Fruit fly (Drosophila melanogaster) whole organism, embryonic: ENCODE measurements around the gene CG13676.

Experiments used
- Atf3 ChIP-seq: fragments of 200-800 bp; sonication (Bioruptor generic); optimal IDR thresholded peaks from 3 replicates; lab custom pipeline; 2016; ENCODE audit warnings: missing biosample characterization, missing genetic modification characterization
- CG10209 ChIP-seq: fragments of 200-800 bp; sonication (Bioruptor generic); optimal IDR thresholded peaks from 3 replicates; lab custom pipeline; 2017; ENCODE audit warnings: missing biosample characterization, mild to moderate bottlenecking, missing genetic modification characterization, missing genetic modification reagents
- CG10321 ChIP-seq: fragments of 200-800 bp; sonication (Bioruptor generic); IDR thresholded peaks from 2 replicates; pipeline ENCODE4 v1.3.6; 2022; ENCODE audit warnings: missing biosample characterization, missing genetic modification characterization
- CG12071 ChIP-seq: fragments of 200-800 bp; sonication (Bioruptor generic); optimal IDR thresholded peaks from 3 replicates; lab custom pipeline; 2018; ENCODE audit warnings: missing biosample characterization, mild to moderate bottlenecking, missing genetic modification characterization
- CG13296 ChIP-seq: fragments of 200-800 bp; sonication (Bioruptor generic); optimal IDR thresholded peaks from 3 replicates; lab custom pipeline; 2018; ENCODE audit warnings: missing biosample characterization, mild to moderate bottlenecking, missing genetic modification characterization
- CG13424 ChIP-seq: fragments of 200-800 bp; sonication (Bioruptor generic); optimal IDR thresholded peaks from 2 replicates; lab custom pipeline; 2019; ENCODE audit warnings: missing biosample characterization, mild to moderate bottlenecking, missing genetic modification characterization, moderate library complexity
- CG14441 ChIP-seq: fragments of 200-800 bp; sonication (Bioruptor generic); IDR thresholded peaks from 2 replicates; pipeline ENCODE4 v1.3.6; 2022; ENCODE audit warnings: missing biosample characterization, missing genetic modification characterization
- CG17385 ChIP-seq: fragments of 200-800 bp; sonication (Bioruptor generic); optimal IDR thresholded peaks from 3 replicates; lab custom pipeline; 2018; ENCODE audit warnings: missing biosample characterization, mild to moderate bottlenecking, missing genetic modification characterization
- CG2678 ChIP-seq: fragments of 200-800 bp; sonication (Bioruptor generic); optimal IDR thresholded peaks from 3 replicates; lab custom pipeline; 2019; ENCODE audit warnings: missing biosample characterization, mild to moderate bottlenecking, missing genetic modification characterization, moderate library complexity
- CG31224 ChIP-seq: fragments of 200-800 bp; sonication (Bioruptor generic); IDR thresholded peaks from 2 replicates; pipeline ENCODE4 v1.3.6; 2022; ENCODE audit warnings: missing biosample characterization, missing genetic modification characterization
- CG3163 ChIP-seq: fragments of 200-800 bp; sonication (Bioruptor generic); optimal IDR thresholded peaks from 3 replicates; lab custom pipeline; 2016; ENCODE audit warnings: missing biosample characterization, missing genetic modification characterization
- CG33557 ChIP-seq: fragments of 200-800 bp; sonication (Bioruptor generic); optimal IDR thresholded peaks from 2 replicates; lab custom pipeline; 2019; ENCODE audit warnings: missing biosample characterization, mild to moderate bottlenecking, missing genetic modification characterization, moderate library complexity
- CG34422 ChIP-seq: fragments of 200-800 bp; sonication (Bioruptor generic); IDR thresholded peaks from 3 replicates; pipeline ENCODE4 v1.3.6; 2022; ENCODE audit warnings: missing biosample characterization, missing genetic modification characterization
- CG3995 ChIP-seq: fragments of 200-800 bp; sonication (Bioruptor generic); optimal IDR thresholded peaks from 3 replicates; lab custom pipeline; 2016; ENCODE audit warnings: missing biosample characterization, missing genetic modification characterization
- CG43689 ChIP-seq: fragments of 200-800 bp; sonication (Bioruptor generic); IDR thresholded peaks from 2 replicates; pipeline ENCODE4 v1.3.6; 2022; ENCODE audit warnings: missing biosample characterization, missing genetic modification characterization
- CG5953 ChIP-seq: fragments of 200-800 bp; sonication (Bioruptor generic); IDR thresholded peaks from 2 replicates; pipeline ENCODE4 v1.3.6; 2022; ENCODE audit warnings: missing biosample characterization, missing genetic modification characterization
- CG6654 ChIP-seq: fragments of 200-800 bp; sonication (Bioruptor generic); optimal IDR thresholded peaks from 2 replicates; lab custom pipeline; 2017; ENCODE audit warnings: missing biosample characterization, mild to moderate bottlenecking, missing genetic modification characterization
- CG7963 ChIP-seq: fragments of 200-800 bp; sonication (Bioruptor generic); IDR thresholded peaks from 3 replicates; pipeline ENCODE4 v1.3.6; 2022; ENCODE audit warnings: missing biosample characterization, missing genetic modification characterization; ENCODE audit not compliant: partially characterized antibody
- CG9215 ChIP-seq: fragments of 200-800 bp; sonication (Bioruptor generic); IDR thresholded peaks from 2 replicates; pipeline ENCODE4 v1.3.6; 2022; ENCODE audit warnings: missing biosample characterization, missing genetic modification characterization
- CG9609 ChIP-seq: fragments of 200-800 bp; sonication (Bioruptor generic); optimal IDR thresholded peaks from 3 replicates; lab custom pipeline; 2016; ENCODE audit warnings: missing biosample characterization, missing genetic modification characterization
- Ets65A ChIP-seq: fragments of 200-800 bp; sonication (Bioruptor generic); peaks from one replicate; lab custom pipeline; 2016; ENCODE audit warnings: missing biosample characterization, missing genetic modification characterization
- Gug ChIP-seq: fragments of 200-800 bp; sonication (Bioruptor generic); IDR thresholded peaks from 4 replicates; pipeline ENCODE4 v1.3.6; 2022; ENCODE audit warnings: missing biosample characterization, missing genetic modification characterization
- HHEX ChIP-seq: fragments of 200-800 bp; sonication (Bioruptor generic); optimal IDR thresholded peaks from 3 replicates; lab custom pipeline; 2017; ENCODE audit warnings: missing biosample characterization, mild to moderate bottlenecking, missing genetic modification characterization, missing genetic modification reagents
- HLH3B ChIP-seq: fragments of 200-800 bp; sonication (Bioruptor generic); IDR thresholded peaks from 2 replicates; pipeline ENCODE4 v1.3.6; 2022; ENCODE audit warnings: missing biosample characterization, missing genetic modification characterization
- Hmr ChIP-seq: fragments of 200-800 bp; sonication (Bioruptor generic); optimal IDR thresholded peaks from 3 replicates; lab custom pipeline; 2017; ENCODE audit warnings: mild to moderate bottlenecking, missing biosample characterization, missing genetic modification reagents, missing genetic modification characterization
- Lpt ChIP-seq: fragments of >200 bp; optimal IDR thresholded peaks from 2 replicates; lab custom pipeline; 2018; ENCODE audit warnings: missing biosample characterization, missing genetic modification characterization
- Med ChIP-seq: fragments of 200-800 bp; sonication (Bioruptor generic); peaks from one replicate; lab custom pipeline; 2016; ENCODE audit warnings: missing biosample characterization, missing genetic modification characterization, mild to moderate bottlenecking, inconsistent platforms, moderate library complexity
- Pdp1 ChIP-seq, 2 experiments: fragments of 200-800 bp; sonication (Bioruptor generic); optimal IDR thresholded peaks; 3 replicates each; lab custom pipeline; 2016; ENCODE audit warnings: missing biosample characterization in 2 of 2, missing genetic modification characterization in 2 of 2, mild to moderate bottlenecking in 1 of 2, moderate library complexity in 1 of 2
- Sry-δ ChIP-seq: fragments of 200-800 bp; sonication (Bioruptor generic); optimal IDR thresholded peaks from 2 replicates; lab custom pipeline; 2016; ENCODE audit warnings: missing biosample characterization, missing genetic modification characterization
- Ssrp ChIP-seq: fragments of 200-800 bp; sonication (Bioruptor generic); optimal IDR thresholded peaks from 2 replicates; lab custom pipeline; 2018; ENCODE audit warnings: missing biosample characterization, mild to moderate bottlenecking, missing genetic modification characterization, moderate library complexity
- Xbp1 ChIP-seq: fragments of 200-800 bp; sonication (Bioruptor generic); optimal IDR thresholded peaks from 3 replicates; lab custom pipeline; 2016; ENCODE audit warnings: missing biosample characterization, mild to moderate bottlenecking, missing genetic modification characterization
- ab ChIP-seq: fragments of 200-800 bp; sonication (Bioruptor generic); optimal IDR thresholded peaks from 2 replicates; lab custom pipeline; 2016; ENCODE audit warnings: missing biosample characterization, missing genetic modification characterization
- ato ChIP-seq: fragments of 200-800 bp; sonication (Bioruptor generic); IDR thresholded peaks from 2 replicates; pipeline ENCODE4 v1.3.6; 2022; ENCODE audit warnings: missing biosample characterization, missing genetic modification characterization; ENCODE audit not compliant: partially characterized antibody
- bowl ChIP-seq: fragments of 200-800 bp; sonication (Bioruptor generic); IDR thresholded peaks from 2 replicates; pipeline ENCODE4 v1.3.6; 2022; ENCODE audit warnings: missing biosample characterization, missing genetic modification characterization
- crol ChIP-seq: fragments of 200-800 bp; sonication (Bioruptor generic); IDR thresholded peaks from 2 replicates; pipeline ENCODE4 v1.3.6; 2022; ENCODE audit warnings: missing biosample characterization, missing genetic modification characterization
- dan ChIP-seq: fragments of 200-800 bp; sonication (Bioruptor generic); IDR thresholded peaks from 2 replicates; pipeline ENCODE4 v1.3.6; 2022; ENCODE audit warnings: missing biosample characterization, missing genetic modification characterization
- eve ChIP-seq, 2 experiments: fragments of >200 bp; optimal IDR thresholded peaks; 2 replicates each; lab custom pipeline; 2017; ENCODE audit warnings: missing biosample characterization in 2 of 2, missing genetic modification characterization in 2 of 2
- her ChIP-seq: fragments of 200-800 bp; sonication (Bioruptor generic); optimal IDR thresholded peaks from 2 replicates; lab custom pipeline; 2016; ENCODE audit warnings: missing biosample characterization, missing genetic modification characterization
- nerfin-2 ChIP-seq: fragments of 200-800 bp; sonication (Bioruptor generic); IDR thresholded peaks from 2 replicates; pipeline ENCODE4 v1.3.6; 2022; ENCODE audit warnings: missing biosample characterization, missing genetic modification characterization; ENCODE audit not compliant: partially characterized antibody
- nmo ChIP-seq: fragments of 200-800 bp; sonication (Bioruptor generic); optimal IDR thresholded peaks from 2 replicates; lab custom pipeline; 2018; ENCODE audit warnings: missing biosample characterization, mild to moderate bottlenecking, missing genetic modification characterization, moderate library complexity
- p53 ChIP-seq: fragments of 200-800 bp; sonication (Bioruptor generic); optimal IDR thresholded peaks from 2 replicates; lab custom pipeline; 2016; ENCODE audit warnings: missing biosample characterization, missing genetic modification characterization
- pan ChIP-seq, 4 experiments: fragments of >200 bp in 3 of 4; fragments of 200-800 bp in 1 of 4; sonication (Bioruptor generic) in 1 of 4; optimal IDR thresholded peaks in 3 of 4; IDR thresholded peaks in 1 of 4; 2 replicates each; pipeline versions ENCODE4 v1.3.6 to Lab custom; 2017 to 2022; ENCODE audit warnings: missing biosample characterization in 2 of 4, missing genetic modification characterization in 2 of 4, mixed read lengths in 1 of 4
- phol ChIP-seq: fragments of 200-800 bp; sonication (Bioruptor generic); optimal IDR thresholded peaks from 3 replicates; lab custom pipeline; 2018; ENCODE audit warnings: missing biosample characterization, mild to moderate bottlenecking, missing genetic modification characterization, moderate library complexity
- sisA ChIP-seq: fragments of 200-800 bp; sonication (Bioruptor generic); IDR thresholded peaks from 2 replicates; pipeline ENCODE4 v1.3.6; 2022; ENCODE audit warnings: missing biosample characterization, missing genetic modification characterization
- sob ChIP-seq: fragments of 200-800 bp; sonication (Bioruptor generic); IDR thresholded peaks from 2 replicates; pipeline ENCODE4 v1.3.6; 2022; ENCODE audit warnings: missing biosample characterization, missing genetic modification characterization
- sqz ChIP-seq: fragments of 200-800 bp; sonication (Bioruptor generic); optimal IDR thresholded peaks from 3 replicates; lab custom pipeline; 2018; ENCODE audit warnings: missing biosample characterization, mild to moderate bottlenecking, missing genetic modification characterization
- sr ChIP-seq: fragments of 200-800 bp; sonication (Bioruptor generic); IDR thresholded peaks from 3 replicates; pipeline ENCODE4 v1.3.6; 2022; ENCODE audit warnings: missing biosample characterization, missing genetic modification characterization
- tup ChIP-seq: fragments of 200-800 bp; sonication (Bioruptor generic); optimal IDR thresholded peaks from 2 replicates; lab custom pipeline; 2016; ENCODE audit warnings: missing biosample characterization, mild to moderate bottlenecking, missing genetic modification characterization, moderate library complexity
- unpg ChIP-seq: fragments of 200-800 bp; sonication (Bioruptor generic); optimal IDR thresholded peaks from 3 replicates; lab custom pipeline; 2018; ENCODE audit warnings: missing biosample characterization, mild to moderate bottlenecking, missing genetic modification characterization, moderate library complexity
- zf30C ChIP-seq: fragments of 200-800 bp; sonication (Bioruptor generic); optimal IDR thresholded peaks from 3 replicates; lab custom pipeline; 2018; ENCODE audit warnings: missing biosample characterization, mild to moderate bottlenecking, missing genetic modification characterization

Gene CG13676

dm6 chr3L:8197779-8198279 is 46.2 kb upstream of the CG13676 start, which contains the start of the genes UbcE2M and Dhps (continued):
- TF ChIP-seq nerfin-2 (GFP tag; lab: Robert Waterston, UW) (peak; percentile 53), CG6654 (GFP tag; lab: Kevin White, UChicago) (peak; percentile 3), CG3163 (GFP tag; lab: Kevin White, UChicago) (peak; percentile 3), CG9609 (GFP tag; lab: Kevin White, UChicago) (peak; percentile 6), CG10209 (GFP tag; lab: Kevin White, UChicago) (peak; percentile 83), unpg (GFP tag; lab: Kevin White, UChicago) (peak; percentile 66), Lpt (GFP tag; lab: Kevin White, UChicago) (no peak), Ets65A (GFP tag; lab: Kevin White, UChicago) (peak; percentile 94), dan (GFP tag; lab: Robert Waterston, UW) (no peak), CG33557 (GFP tag; lab: Kevin White, UChicago) (peak; percentile 66), Hmr (no peak), CG7963 (GFP tag; lab: Robert Waterston, UW) (peak; percentile 63; the same call in 2 of the 3 replicates), p53 (GFP tag; lab: Kevin White, UChicago) (no peak), crol (no peak), nmo (GFP tag; lab: Kevin White, UChicago) (peak; percentile 80), CG14441 (peak; percentile 63; the same call in 1 of the 2 replicates), tup (peak; percentile 2), CG13296 (GFP tag; lab: Kevin White, UChicago) (peak; percentile 72), CG2678 (tag; lab: Kevin White, UChicago) (no peak), CG3995 (GFP tag; lab: Kevin White, UChicago) (peak; percentile 51), sr (GFP tag; lab: Robert Waterston, UW) (no peak), pan (optimal IDR thresholded peaks at IDR 0.05; lab: Kevin White, UChicago) (no peak), pan (GFP tag; optimal IDR thresholded peaks at IDR 0.05 in 1 of 2, IDR thresholded peaks at IDR 0.05 in 1 of 2) (peak in 1 of 2 experiments; percentile 57), CG5953 (no peak), ab (GFP tag; lab: Kevin White, UChicago) (no peak), ato (GFP tag; lab: Robert Waterston, UW) (0 out of 2 replicates have a peak, but pooled peaks have one; percentile 31), sisA (GFP tag; lab: Robert Waterston, UW) (peak; percentile 65), CG10321 (GFP tag; lab: Robert Waterston, UW) (no peak), CG34422 (GFP tag; lab: Robert Waterston, UW) (peak; percentile 35; the same call in 1 of the 3 replicates), sqz (GFP tag; lab: Kevin White, UChicago) (no peak), her (GFP tag; lab: Kevin White, UChicago) (no peak), Sry-δ (GFP tag; lab: Kevin White, UChicago) (peak; percentile 67), Pdp1 (GFP tag; optimal IDR thresholded peaks at IDR 0.05; lab: Kevin White, UChicago) (peak; percentile 37 to 65), sob (peak; percentile 73), Gug (GFP tag; lab: Robert Waterston, UW) (peak; percentile 72; the same call in 2 of the 4 replicates), phol (tag; lab: Kevin White, UChicago) (peak; percentile 86), CG17385 (peak; percentile 69), HHEX (GFP tag; lab: Kevin White, UChicago) (peak; percentile 65), CG31224 (GFP tag; lab: Robert Waterston, UW) (peak; percentile 56; the same call in 1 of the 2 replicates), eve (GFP tag; optimal IDR thresholded peaks at IDR 0.05; lab: Kevin White, UChicago) (no peak), CG9215 (peak; percentile 85), CG13424 (peak; percentile 84), bowl (GFP tag; lab: Robert Waterston, UW) (no peak), HLH3B (GFP tag; lab: Robert Waterston, UW) (peak; percentile 56; the same call in 1 of the 2 replicates), CG43689 (GFP tag; lab: Robert Waterston, UW) (no peak), Med (GFP tag; lab: Kevin White, UChicago) (peak; percentile 89), Atf3 (GFP tag; lab: Kevin White, UChicago) (peak; percentile 26), Ssrp (tag; lab: Kevin White, UChicago) (peak; percentile 80), CG12071 (no peak), Xbp1 (GFP tag; lab: Kevin White, UChicago) (peak; percentile 77), zf30C (GFP tag; lab: Kevin White, UChicago) (no peak)
